Fruit fly (Drosophila melanogaster): ENCODE measurements around the gene CG33654.

CG33654 gene

dm6 chr3R:9618331-9618730, 35.3 kb upstream of the CG33654 start (continued):
- TF ChIP-seq CG11762 (GFP tag; optimal IDR thresholded peaks at IDR 0.05; ENCODE audit: insufficient read depth) (peak; percentile 67), CG16779 (tag; optimal IDR thresholded peaks at IDR 0.05) (peak; percentile 34), lz (GFP tag; optimal IDR thresholded peaks at IDR 0.05) (peak; percentile 45), CG6276 (GFP tag; optimal IDR thresholded peaks at IDR 0.05) (peak; percentile 80), eg (GFP tag; IDR thresholded peaks at IDR 0.05) (peak; percentile 96), CG6854 (GFP tag; optimal IDR thresholded peaks at IDR 0.05) (no peak), Gug (GFP tag; IDR thresholded peaks at IDR 0.05) (peak; percentile 89), Sox15 (GFP tag; optimal IDR thresholded peaks at IDR 0.05) (peak; percentile 13), acj6 (GFP tag; optimal IDR thresholded peaks at IDR 0.05) (peak; percentile 62), topi (GFP tag; optimal IDR thresholded peaks at IDR 0.05) (peak; percentile 46), spab (GFP tag; optimal IDR thresholded peaks at IDR 0.05) (peak; percentile 21), CG6808 (GFP tag; optimal IDR thresholded peaks at IDR 0.05) (peak; percentile 53), CG10631 (GFP tag; optimal IDR thresholded peaks at IDR 0.05) (peak; percentile 61), CG1621 (tag; optimal IDR thresholded peaks at IDR 0.05) (no peak), dsx (GFP tag; optimal IDR thresholded peaks at IDR 0.05; ENCODE audit: poor library complexity, severe bottlenecking) (peak; percentile 29), CG6163 (GFP tag; IDR thresholded peaks at IDR 0.05) (peak; percentile 93), ss (GFP tag; optimal IDR thresholded peaks at IDR 0.05) (no peak), Smox (GFP tag; optimal IDR thresholded peaks at IDR 0.05) (no peak), dac (GFP tag; optimal IDR thresholded peaks at IDR 0.05) (peak; percentile 67), Eip75B (GFP tag; optimal IDR thresholded peaks at IDR 0.05) (peak; percentile 38), Ets21C (GFP tag; optimal IDR thresholded peaks at IDR 0.05) (no peak), Eip93F (GFP tag; optimal IDR thresholded peaks at IDR 0.05) (no peak)

dm6 chr3R:9613124-9613523, 30.1 kb upstream of the CG33654 start:
- TF ChIP-seq Hr4 (GFP tag; optimal IDR thresholded peaks at IDR 0.05): peak; percentile 91
- TF ChIP-seq CG10669 (GFP tag; optimal IDR thresholded peaks at IDR 0.05): peak; percentile 48
- TF ChIP-seq dac (GFP tag; optimal IDR thresholded peaks at IDR 0.05): peak; percentile 74
- peak; percentile 90 for TF ChIP-seq Hr39 (GFP tag; optimal IDR thresholded peaks at IDR 0.05)
- peak; percentile 96 for TF ChIP-seq Eip78C (GFP tag)
- peak; percentile 68 for TF ChIP-seq CG8319 (GFP tag; optimal IDR thresholded peaks at IDR 0.05)
- TF ChIP-seq Eip75B (GFP tag; optimal IDR thresholded peaks at IDR 0.05): peak; percentile 87
- TF ChIP-seq Hr38 (GFP tag; optimal IDR thresholded peaks at IDR 0.05): no peak
- TF ChIP-seq Sox102F (GFP tag; optimal IDR thresholded peaks at IDR 0.05): peak; percentile 91
- TF ChIP-seq CG3919 (GFP tag; optimal IDR thresholded peaks at IDR 0.05): peak; percentile 89
- peak; percentile 84 for TF ChIP-seq acj6 (GFP tag; optimal IDR thresholded peaks at IDR 0.05)
- TF ChIP-seq lz (GFP tag; optimal IDR thresholded peaks at IDR 0.05): peak; percentile 86
- TF ChIP-seq Blimp-1 (GFP tag; optimal IDR thresholded peaks at IDR 0.05): peak; percentile 65
- peak; percentile 84 for TF ChIP-seq Sox14 (GFP tag; optimal IDR thresholded peaks at IDR 0.05)
- peak in 1 of 2 experiments; percentile 65 for TF ChIP-seq salr (GFP tag; optimal IDR thresholded peaks at IDR 0.05)
- peak; percentile 86 for TF ChIP-seq achi (GFP tag; optimal IDR thresholded peaks at IDR 0.05)
- TF ChIP-seq Eip93F (GFP tag; optimal IDR thresholded peaks at IDR 0.05): peak; percentile 78
- peak; percentile 88 for TF ChIP-seq CG32006 (GFP tag; optimal IDR thresholded peaks at IDR 0.05)
- TF ChIP-seq CG11902 (GFP tag; optimal IDR thresholded peaks at IDR 0.05): peak; percentile 77
- peak; percentile 92 for TF ChIP-seq esn (GFP tag; optimal IDR thresholded peaks at IDR 0.05)
- peak; percentile 83 for TF ChIP-seq Smox (GFP tag; optimal IDR thresholded peaks at IDR 0.05)
- peak; percentile 85 for TF ChIP-seq net (GFP tag; optimal IDR thresholded peaks at IDR 0.05)
- peak; percentile 90 for TF ChIP-seq topi (GFP tag; optimal IDR thresholded peaks at IDR 0.05)
- TF ChIP-seq CG7368 (GFP tag; optimal IDR thresholded peaks at IDR 0.05): peak; percentile 74
- peak; percentile 3 for TF ChIP-seq dsx (GFP tag; optimal IDR thresholded peaks at IDR 0.05; ENCODE audit: poor library complexity, severe bottlenecking)
- TF ChIP-seq eg (GFP tag; IDR thresholded peaks at IDR 0.05): peak; percentile 96
- peak; percentile 68 for TF ChIP-seq CG16779 (tag; optimal IDR thresholded peaks at IDR 0.05)
- TF ChIP-seq CG11762 (GFP tag; optimal IDR thresholded peaks at IDR 0.05; ENCODE audit: insufficient read depth): peak; percentile 81
- TF ChIP-seq CG34406 (GFP tag; optimal IDR thresholded peaks at IDR 0.05): peak; percentile 75
- TF ChIP-seq CG15336 (GFP tag; IDR thresholded peaks at IDR 0.05): peak; percentile 94
- peak; percentile 66 for TF ChIP-seq CG4318 (GFP tag; optimal IDR thresholded peaks at IDR 0.05)
- peak; percentile 76 for TF ChIP-seq vri (GFP tag; optimal IDR thresholded peaks at IDR 0.05)
- peak; percentile 93 for TF ChIP-seq CG8119 (GFP tag; IDR thresholded peaks at IDR 0.05)
- TF ChIP-seq CG1621 (tag; optimal IDR thresholded peaks at IDR 0.05): no peak
- TF ChIP-seq CG6808 (GFP tag; optimal IDR thresholded peaks at IDR 0.05): peak; percentile 20
- peak; percentile 88 for TF ChIP-seq pdm3 (GFP tag; optimal IDR thresholded peaks at IDR 0.05)
- peak in 1 of 2 experiments; percentile 28 for TF ChIP-seq ss (GFP tag; optimal IDR thresholded peaks at IDR 0.05)
- peak; percentile 80 for TF ChIP-seq Lpt (GFP tag; optimal IDR thresholded peaks at IDR 0.05)
- peak; percentile 66 for TF ChIP-seq CG6854 (GFP tag; optimal IDR thresholded peaks at IDR 0.05)
- TF ChIP-seq fkh (GFP tag; optimal IDR thresholded peaks at IDR 0.05): no peak

All from whole organism, prepupa.